Worm (Caenorhabditis elegans): ENCODE results near the gene mex-1.

ce11 chrII:11935266-11935665 lies 33.2 kb upstream of the mex-1 start, which contains the start of gene lin-29:
- no peak for TF ChIP-seq flt-1 (GFP tag; IDR thresholded peaks at IDR 0.05)
- no peak for TF ChIP-seq tab-1 (GFP tag; IDR thresholded peaks at IDR 0.05)
- TF ChIP-seq ztf-29 (GFP tag; IDR thresholded peaks at IDR 0.05) = no peak
